Fruit fly (Drosophila melanogaster) whole organism, embryonic: ENCODE results near the gene Sec22.

Source experiments
- Adf1 ChIP-seq: fragments of 200-800 bp; sonication (Bioruptor generic); IDR thresholded peaks from 2 replicates; pipeline ENCODE4 v1.3.6; 2022; ENCODE audit warnings: missing biosample characterization, missing genetic modification characterization
- Blimp-1 ChIP-seq: fragments of 200-800 bp; sonication (Bioruptor generic); optimal IDR thresholded peaks from 3 replicates; lab custom pipeline; 2018; ENCODE audit warnings: missing biosample characterization, missing genetic modification characterization, mild to moderate bottlenecking, moderate library complexity, missing genetic modification reagents
- CG10366 ChIP-seq: fragments of 200-800 bp; sonication (Bioruptor generic); IDR thresholded peaks from 2 replicates; pipeline ENCODE4 v1.3.6; 2022; ENCODE audit warnings: missing biosample characterization, missing genetic modification characterization
- CG10565 ChIP-seq: fragments of 200-800 bp; sonication (Bioruptor generic); optimal IDR thresholded peaks from 3 replicates; lab custom pipeline; 2016; ENCODE audit warnings: missing biosample characterization, mild to moderate bottlenecking, missing genetic modification characterization
- CG10979 ChIP-seq: fragments of 200-800 bp; sonication (Bioruptor generic); optimal IDR thresholded peaks from 2 replicates; lab custom pipeline; 2018; ENCODE audit warnings: missing biosample characterization, mild to moderate bottlenecking, missing genetic modification characterization, moderate library complexity
- CG11504 ChIP-seq: fragments of 200-800 bp; sonication (Bioruptor generic); optimal IDR thresholded peaks from 3 replicates; lab custom pipeline; 2019; ENCODE audit warnings: missing biosample characterization, mild to moderate bottlenecking, missing genetic modification characterization, moderate library complexity
- CG1233 ChIP-seq: fragments of 200-800 bp; sonication (Bioruptor generic); optimal IDR thresholded peaks from 4 replicates; lab custom pipeline; 2018; ENCODE audit warnings: missing biosample characterization, mild to moderate bottlenecking, missing genetic modification characterization
- CG13624 ChIP-seq: fragments of 200-800 bp; sonication (Bioruptor generic); optimal IDR thresholded peaks from 2 replicates; lab custom pipeline; 2016; ENCODE audit warnings: missing biosample characterization, missing genetic modification characterization
- CG14965 ChIP-seq: fragments of 200-800 bp; sonication (Bioruptor generic); optimal IDR thresholded peaks from 2 replicates; lab custom pipeline; 2016; ENCODE audit warnings: missing biosample characterization, missing genetic modification characterization, borderline replicate concordance
- CG1602 ChIP-seq: fragments of 200-800 bp; sonication (Bioruptor generic); optimal IDR thresholded peaks from 3 replicates; lab custom pipeline; 2016; ENCODE audit warnings: missing biosample characterization, missing genetic modification characterization
- CG17361 ChIP-seq: fragments of 200-800 bp; sonication (Bioruptor generic); IDR thresholded peaks from 3 replicates; pipeline ENCODE4 v1.3.6; 2022; ENCODE audit warnings: missing biosample characterization, missing genetic modification characterization
- CG17385 ChIP-seq: fragments of 200-800 bp; sonication (Bioruptor generic); optimal IDR thresholded peaks from 3 replicates; lab custom pipeline; 2018; ENCODE audit warnings: missing biosample characterization, mild to moderate bottlenecking, missing genetic modification characterization
- CG17912 ChIP-seq: fragments of 200-800 bp; sonication (Bioruptor generic); optimal IDR thresholded peaks from 2 replicates; lab custom pipeline; 2018; ENCODE audit warnings: missing biosample characterization, mild to moderate bottlenecking, missing genetic modification characterization
- CG3847 ChIP-seq: fragments of 200-800 bp; sonication (Bioruptor generic); IDR thresholded peaks from 2 replicates; pipeline ENCODE4 v1.3.6; 2022; ENCODE audit warnings: missing biosample characterization, missing genetic modification characterization
- CG3995 ChIP-seq: fragments of 200-800 bp; sonication (Bioruptor generic); optimal IDR thresholded peaks from 3 replicates; lab custom pipeline; 2016; ENCODE audit warnings: missing biosample characterization, missing genetic modification characterization
- CG4360 ChIP-seq: fragments of 200-800 bp; sonication (Bioruptor generic); IDR thresholded peaks from 2 replicates; pipeline ENCODE4 v1.3.6; 2022; ENCODE audit warnings: missing biosample characterization, missing genetic modification characterization
- CG43689 ChIP-seq: fragments of 200-800 bp; sonication (Bioruptor generic); IDR thresholded peaks from 2 replicates; pipeline ENCODE4 v1.3.6; 2022; ENCODE audit warnings: missing biosample characterization, missing genetic modification characterization
- CG5180 ChIP-seq: fragments of 200-800 bp; sonication (Bioruptor generic); optimal IDR thresholded peaks from 3 replicates; lab custom pipeline; 2017; ENCODE audit warnings: missing biosample characterization, missing genetic modification characterization, mild to moderate bottlenecking, moderate library complexity, missing genetic modification reagents
- CG7372 ChIP-seq: fragments of 200-800 bp; sonication (Bioruptor generic); IDR thresholded peaks from 2 replicates; pipeline ENCODE4 v1.3.6; 2022; ENCODE audit warnings: missing biosample characterization, missing genetic modification characterization
- CG7556 ChIP-seq: fragments of 200-800 bp; sonication (Bioruptor generic); optimal IDR thresholded peaks from 2 replicates; lab custom pipeline; 2017; ENCODE audit warnings: missing biosample characterization, mild to moderate bottlenecking, missing genetic modification characterization
- CG7839 ChIP-seq: fragments of 200-800 bp; sonication (Bioruptor generic); optimal IDR thresholded peaks from 3 replicates; lab custom pipeline; 2018; ENCODE audit warnings: missing biosample characterization, mild to moderate bottlenecking, missing genetic modification characterization, moderate library complexity
- CG7987 ChIP-seq: fragments of 200-800 bp; sonication (Bioruptor generic); optimal IDR thresholded peaks from 2 replicates; lab custom pipeline; 2018; ENCODE audit warnings: missing biosample characterization, mild to moderate bottlenecking, missing genetic modification characterization, moderate library complexity
- CG9727 ChIP-seq: fragments of 200-800 bp; sonication (Bioruptor generic); optimal IDR thresholded peaks from 3 replicates; lab custom pipeline; 2017; ENCODE audit warnings: missing biosample characterization, mild to moderate bottlenecking, missing genetic modification characterization
- CkIIα-i1 ChIP-seq: fragments of 200-800 bp; sonication (Bioruptor generic); IDR thresholded peaks from 2 replicates; pipeline ENCODE4 v1.3.6; 2022; ENCODE audit warnings: missing biosample characterization, missing genetic modification characterization
- Deaf1 ChIP-seq: fragments of 200-800 bp; optimal IDR thresholded peaks from 3 replicates; lab custom pipeline; 2019; ENCODE audit warnings: missing biosample characterization, mild to moderate bottlenecking, missing genetic modification characterization, moderate library complexity
- Ets97D ChIP-seq: fragments of 200-800 bp; sonication (Bioruptor generic); optimal IDR thresholded peaks from 3 replicates; lab custom pipeline; 2016; ENCODE audit warnings: missing biosample characterization, missing genetic modification characterization
- Gsc ChIP-seq: fragments of 200-800 bp; sonication (Bioruptor generic); IDR thresholded peaks from 2 replicates; pipeline ENCODE4 v1.3.6; 2022; ENCODE audit warnings: missing biosample characterization, missing genetic modification characterization
- Hand ChIP-seq: fragments of 200-800 bp; sonication (Bioruptor generic); optimal IDR thresholded peaks from 2 replicates; lab custom pipeline; 2017; ENCODE audit warnings: mild to moderate bottlenecking, missing biosample characterization, missing genetic modification reagents, missing genetic modification characterization
- Hey ChIP-seq: fragments of 200-800 bp; sonication (Bioruptor generic); optimal IDR thresholded peaks from 3 replicates; lab custom pipeline; 2018; ENCODE audit warnings: missing biosample characterization, mild to moderate bottlenecking, missing genetic modification characterization
- Hr39 ChIP-seq: fragments of >200 bp; optimal IDR thresholded peaks from 2 replicates; lab custom pipeline; 2017
- Lpt ChIP-seq: fragments of >200 bp; optimal IDR thresholded peaks from 2 replicates; lab custom pipeline; 2018; ENCODE audit warnings: missing biosample characterization, missing genetic modification characterization
- Mes4 ChIP-seq: fragments of 200-800 bp; sonication (Bioruptor generic); optimal IDR thresholded peaks from 2 replicates; lab custom pipeline; 2016; ENCODE audit warnings: missing biosample characterization, missing genetic modification characterization
- Nf-YA ChIP-seq: fragments of 200-800 bp; sonication (Bioruptor generic); IDR thresholded peaks from 2 replicates; pipeline ENCODE4 v1.3.6; 2022; ENCODE audit warnings: missing biosample characterization, missing genetic modification characterization
- ac ChIP-seq: fragments of 200-800 bp; sonication (Bioruptor generic); optimal IDR thresholded peaks from 3 replicates; lab custom pipeline; 2017; ENCODE audit warnings: missing biosample characterization, mild to moderate bottlenecking, missing genetic modification characterization
- al ChIP-seq: fragments of 200-800 bp; sonication (Bioruptor generic); IDR thresholded peaks from 2 replicates; pipeline ENCODE4 v1.3.6; 2022; ENCODE audit warnings: missing biosample characterization, missing genetic modification characterization
- chm ChIP-seq: fragments of 200-800 bp; sonication (Bioruptor generic); IDR thresholded peaks from 2 replicates; pipeline ENCODE4 v1.3.6; 2022; ENCODE audit warnings: missing biosample characterization, missing genetic modification characterization
- emc ChIP-seq: fragments of 200-800 bp; sonication (Bioruptor generic); optimal IDR thresholded peaks from 2 replicates; lab custom pipeline; 2016; ENCODE audit warnings: missing biosample characterization, missing genetic modification characterization
- grn ChIP-seq: fragments of 200-800 bp; sonication (Bioruptor generic); optimal IDR thresholded peaks from 3 replicates; lab custom pipeline; 2017; ENCODE audit warnings: missing biosample characterization, missing genetic modification characterization
- ham ChIP-seq: fragments of 200-800 bp; sonication (Bioruptor generic); IDR thresholded peaks from 2 replicates; pipeline ENCODE4 v1.3.6; 2022; ENCODE audit warnings: missing biosample characterization, missing genetic modification characterization
- mirr ChIP-seq: fragments of 200-800 bp; sonication (Bioruptor generic); optimal IDR thresholded peaks from 3 replicates; lab custom pipeline; 2018; ENCODE audit warnings: missing biosample characterization, mild to moderate bottlenecking, missing genetic modification characterization
- org-1 ChIP-seq: fragments of 200-800 bp; sonication (Bioruptor generic); optimal IDR thresholded peaks from 2 replicates; lab custom pipeline; 2017; ENCODE audit warnings: missing biosample characterization, missing genetic modification characterization
- p53 ChIP-seq: fragments of 200-800 bp; sonication (Bioruptor generic); optimal IDR thresholded peaks from 2 replicates; lab custom pipeline; 2016; ENCODE audit warnings: missing biosample characterization, missing genetic modification characterization
- pb ChIP-seq: fragments of 200-800 bp; sonication (Bioruptor generic); optimal IDR thresholded peaks from 3 replicates; lab custom pipeline; 2016; ENCODE audit warnings: missing biosample characterization, missing genetic modification characterization
- psq ChIP-seq: fragments of 200-800 bp; sonication (Bioruptor generic); optimal IDR thresholded peaks from 2 replicates; lab custom pipeline; 2017; ENCODE audit warnings: missing biosample characterization, missing genetic modification characterization
- row ChIP-seq: fragments of 200-800 bp; sonication (Bioruptor generic); IDR thresholded peaks from 3 replicates; pipeline ENCODE4 v1.3.6; 2022; ENCODE audit warnings: missing biosample characterization, missing genetic modification characterization
- seq ChIP-seq: fragments of 200-800 bp; sonication (Bioruptor generic); IDR thresholded peaks from 2 replicates; pipeline ENCODE4 v1.3.6; 2022; ENCODE audit warnings: missing biosample characterization, missing genetic modification characterization
- sr ChIP-seq: fragments of 200-800 bp; sonication (Bioruptor generic); IDR thresholded peaks from 3 replicates; pipeline ENCODE4 v1.3.6; 2022; ENCODE audit warnings: missing biosample characterization, missing genetic modification characterization
- ssp ChIP-seq: fragments of 200-800 bp; sonication (Bioruptor generic); IDR thresholded peaks from 2 replicates; pipeline ENCODE4 v1.3.6; 2022; ENCODE audit warnings: missing biosample characterization, missing genetic modification characterization
- unpg ChIP-seq: fragments of 200-800 bp; sonication (Bioruptor generic); optimal IDR thresholded peaks from 3 replicates; lab custom pipeline; 2018; ENCODE audit warnings: missing biosample characterization, mild to moderate bottlenecking, missing genetic modification characterization, moderate library complexity
- wdn ChIP-seq: fragments of 200-800 bp; sonication (Bioruptor generic); IDR thresholded peaks from 2 replicates; pipeline ENCODE4 v1.3.6; 2022; ENCODE audit warnings: missing biosample characterization, missing genetic modification characterization
- zen2 ChIP-seq: fragments of 200-800 bp; sonication (Bioruptor generic); IDR thresholded peaks from 3 replicates; pipeline ENCODE4 v1.3.6; 2022; ENCODE audit warnings: missing biosample characterization, missing genetic modification characterization; ENCODE audit not compliant: partially characterized antibody
- zf30C ChIP-seq: fragments of 200-800 bp; sonication (Bioruptor generic); optimal IDR thresholded peaks from 3 replicates; lab custom pipeline; 2018; ENCODE audit warnings: missing biosample characterization, mild to moderate bottlenecking, missing genetic modification characterization

Gene Sec22

DNA sequence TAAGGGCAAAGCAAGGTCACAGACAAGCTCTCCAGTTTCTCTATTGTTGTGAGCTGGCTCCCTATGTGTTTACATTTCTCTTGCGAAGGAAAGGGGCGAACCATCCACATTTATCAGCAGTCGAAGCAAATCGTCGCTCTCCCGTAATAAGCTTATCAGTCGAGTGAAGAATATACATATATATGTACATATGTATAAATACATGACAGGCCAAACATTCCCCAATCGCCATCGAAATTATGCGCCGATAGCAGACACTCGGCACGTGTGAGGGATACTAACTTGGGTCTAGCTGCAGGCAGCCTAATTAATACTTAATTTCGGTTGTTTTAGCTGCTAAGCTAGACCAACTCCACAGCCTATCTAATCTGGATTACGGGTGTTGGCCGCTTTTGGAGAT is 49.0 kb upstream of the Sec22 start (continued):
- TF ChIP-seq CG1233 (GFP tag; lab: Kevin White, UChicago): no peak
- TF ChIP-seq CG14965 (GFP tag; lab: Kevin White, UChicago): no peak
- TF ChIP-seq sr (GFP tag; lab: Robert Waterston, UW): no peak
- TF ChIP-seq CG7556 (GFP tag; lab: Kevin White, UChicago): no peak
- no peak for TF ChIP-seq CG17361 (GFP tag; lab: Robert Waterston, UW)
- TF ChIP-seq CG10979 (tag; lab: Kevin White, UChicago): no peak
- no peak for TF ChIP-seq Mes4
- no peak for TF ChIP-seq psq
- TF ChIP-seq Adf1 (GFP tag; lab: Robert Waterston, UW): no peak
- no peak for TF ChIP-seq emc
- no peak for TF ChIP-seq CG1602 (GFP tag; lab: Kevin White, UChicago)
- no peak for TF ChIP-seq CG17385 (GFP tag; lab: Kevin White, UChicago)
- TF ChIP-seq Ets97D (GFP tag; lab: Kevin White, UChicago): no peak
- TF ChIP-seq pb: no peak
- TF ChIP-seq wdn (GFP tag; lab: Robert Waterston, UW): no peak
- no peak for TF ChIP-seq ssp (GFP tag; lab: Robert Waterston, UW)
- peak; percentile 34 for TF ChIP-seq mirr
- TF ChIP-seq CG17912: no peak
- peak; percentile 24 for TF ChIP-seq grn (GFP tag; lab: Kevin White, UChicago)
- no peak for TF ChIP-seq unpg (GFP tag; lab: Kevin White, UChicago)
- TF ChIP-seq CG43689 (GFP tag; lab: Robert Waterston, UW): no peak
- no peak for TF ChIP-seq CkIIα-i1 (GFP tag; lab: Robert Waterston, UW)
- no peak for TF ChIP-seq seq (GFP tag; lab: Robert Waterston, UW)
- no peak for TF ChIP-seq ham

DNA sequence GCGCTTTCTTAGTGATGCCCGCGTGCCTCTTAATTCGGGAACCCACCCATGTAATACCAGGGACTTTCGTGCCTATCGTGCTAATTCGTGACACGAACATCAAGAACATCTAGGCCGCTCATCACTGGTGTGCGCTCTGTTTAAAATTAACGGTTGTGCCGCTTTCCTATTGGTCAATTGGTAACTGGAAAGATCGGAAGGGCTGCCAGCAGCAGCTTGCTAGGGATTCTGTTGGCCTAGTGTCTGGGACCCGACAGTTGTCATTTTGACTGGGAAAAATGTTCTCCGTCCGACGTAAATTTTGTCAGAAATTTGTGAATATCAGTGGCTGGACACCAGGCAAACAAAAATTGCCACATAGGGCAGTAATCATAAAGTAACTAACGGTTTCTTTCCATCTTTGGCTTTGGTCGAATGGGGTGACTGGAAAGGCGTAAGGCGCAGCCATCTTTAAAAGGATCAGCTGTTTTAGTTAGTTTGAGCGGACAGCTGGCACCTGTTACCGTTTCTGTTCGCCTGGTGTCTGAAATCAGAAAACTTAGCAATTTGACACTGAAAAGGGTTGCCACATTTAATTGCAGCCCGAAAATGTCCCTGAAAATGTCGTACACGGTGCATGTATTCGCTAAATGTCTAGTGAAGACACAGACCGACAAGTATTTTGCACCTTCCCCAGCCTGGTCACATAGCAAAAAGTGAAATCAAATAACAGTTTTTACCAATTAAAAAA is 46.8 kb upstream of the Sec22 start, which contains the start of gene CG5273:
CG5273 (plus strand) TSS at position 703 of the 730 bp plus-strand sequence.
- TF ChIP-seq Gsc: no peak
- TF ChIP-seq CG5180 (GFP tag; lab: Kevin White, UChicago): no peak
- TF ChIP-seq Hey (tag; lab: Kevin White, UChicago): no peak
- no peak for TF ChIP-seq Hand
- TF ChIP-seq CG7987 (GFP tag; lab: Kevin White, UChicago): peak; percentile 53
- 0 out of 2 replicates have a peak, but pooled peaks have one; percentile 32 for TF ChIP-seq Nf-YA (GFP tag; lab: Robert Waterston, UW)
- peak; percentile 61; the same call in 1 of the 2 replicates for TF ChIP-seq CG3847 (GFP tag; lab: Robert Waterston, UW)
- TF ChIP-seq row (GFP tag; lab: Robert Waterston, UW): peak; percentile 94
- no peak for TF ChIP-seq CG10565 (GFP tag; lab: Kevin White, UChicago)
- no peak for TF ChIP-seq ac
- peak; percentile 40 for TF ChIP-seq CG3995 (GFP tag; lab: Kevin White, UChicago)
- TF ChIP-seq CG10366: no peak
- TF ChIP-seq CG4360 (GFP tag; lab: Robert Waterston, UW): no peak
- TF ChIP-seq zen2: peak; percentile 90
- peak; percentile 93 for TF ChIP-seq Blimp-1 (GFP tag; lab: Kevin White, UChicago)
- TF ChIP-seq chm (GFP tag; lab: Robert Waterston, UW): peak; percentile 62; the same call in 1 of the 2 replicates
- TF ChIP-seq org-1 (GFP tag; lab: Kevin White, UChicago): no peak
- TF ChIP-seq grn (GFP tag; lab: Kevin White, UChicago): no peak
- TF ChIP-seq Lpt (GFP tag; lab: Kevin White, UChicago): no peak
- TF ChIP-seq CG11504 (tag; lab: Kevin White, UChicago): peak; percentile 30
- TF ChIP-seq Hr39 (lab: Kevin White, UChicago): no peak
- peak; percentile 60 for TF ChIP-seq CG13624 (GFP tag; lab: Kevin White, UChicago)
- TF ChIP-seq Deaf1 (tag; lab: Kevin White, UChicago): no peak
- peak; percentile 7 for TF ChIP-seq CG7839
- TF ChIP-seq CG7372 (GFP tag; lab: Robert Waterston, UW): no peak
- peak; percentile 17 for TF ChIP-seq CG9727 (GFP tag; lab: Kevin White, UChicago)
- TF ChIP-seq zf30C (GFP tag; lab: Kevin White, UChicago): no peak
- peak; percentile 39 for TF ChIP-seq p53 (GFP tag; lab: Kevin White, UChicago)
- no peak for TF ChIP-seq al (GFP tag; lab: Robert Waterston, UW)
